Worm (Caenorhabditis elegans) whole organism, young adult: ENCODE results near the gene nfm-1.
A peak's percentile ranks its signal among the peaks of the same experiment; 100 is the strongest.
"Not testable (repeated sequence)": the region's sequence is repeated elsewhere in the genome, so short reads cannot be mapped to it uniquely, and the experiment has no call there.

ENCODE experiments used
- B0019.2 ChIP-seq: fragments of 200-800 bp; sonication (Bioruptor generic); conservative IDR thresholded peaks from 2 replicates; pipeline ENCODE4 v1.3.6; 2022; ENCODE audit warnings: missing genetic modification reagents, missing genetic modification characterization, missing compliant biosample characterization
- B0035.1 ChIP-seq: sonication (generic microtip); optimal IDR thresholded peaks from 2 replicates; lab custom pipeline; 2016; ENCODE audit warnings: missing genetic modification characterization, mild to moderate bottlenecking, missing compliant biosample characterization, missing genotype, missing genetic modification reagents
- B0261.1 ChIP-seq: sonication (generic microtip); optimal IDR thresholded peaks from 2 replicates; lab custom pipeline; 2016; ENCODE audit warnings: mild to moderate bottlenecking, missing genetic modification characterization, moderate library complexity, missing compliant biosample characterization
- B0336.3 ChIP-seq: fragments of 200-800 bp; sonication (Bioruptor generic); IDR thresholded peaks from 2 replicates; pipeline ENCODE4 v1.3.6; 2022; ENCODE audit warnings: missing genetic modification characterization, missing compliant biosample characterization
- F22D6.2 ChIP-seq: sonication (generic microtip); optimal IDR thresholded peaks from 2 replicates; lab custom pipeline; 2016; ENCODE audit warnings: mild to moderate bottlenecking, missing genetic modification characterization, missing compliant biosample characterization
- F52B5.7 ChIP-seq: sonication (generic microtip); optimal IDR thresholded peaks from 2 replicates; lab custom pipeline; 2016; ENCODE audit warnings: mild to moderate bottlenecking, missing genetic modification characterization, missing compliant biosample characterization
- Y53G8AR.9 ChIP-seq: fragments of 200-800 bp; sonication (Bioruptor generic); conservative IDR thresholded peaks from 2 replicates; pipeline ENCODE4 v1.3.6; 2022; ENCODE audit warnings: missing genetic modification reagents, missing genetic modification characterization, missing compliant biosample characterization
- Y79H2A.3 ChIP-seq: fragments of 200-800 bp; sonication (Bioruptor generic); conservative IDR thresholded peaks from 2 replicates; pipeline ENCODE4 v1.3.6; 2022; ENCODE audit warnings: missing genetic modification reagents, missing genetic modification characterization, missing compliant biosample characterization
- Y95B8A.8 ChIP-seq: fragments of 200-800 bp; sonication (Bioruptor generic); IDR thresholded peaks from 2 replicates; pipeline ENCODE4 v1.3.6; 2022; ENCODE audit warnings: missing genetic modification reagents, missing genetic modification characterization, missing compliant biosample characterization
- ZK185.1 ChIP-seq: sonication (generic microtip); optimal IDR thresholded peaks from 2 replicates; lab custom pipeline; 2016; ENCODE audit warnings: mild to moderate bottlenecking, missing genetic modification characterization, missing compliant biosample characterization; ENCODE audit not compliant: poor library complexity, severe bottlenecking
- akir-1 ChIP-seq: fragments of 200-800 bp; sonication (Bioruptor generic); optimal IDR thresholded peaks from 2 replicates; lab custom pipeline; 2018; ENCODE audit warnings: mild to moderate bottlenecking, missing genetic modification characterization, moderate library complexity, missing compliant biosample characterization
- ama-1 ChIP-seq, 3 experiments: fragments of 150-350 bp in 1 of 3; sonication (generic microtip) in 2 of 3; optimal IDR thresholded peaks; 2 replicates each; lab custom pipeline; 2014 to 2018; ENCODE audit warnings: missing biosample characterization in 2 of 3, missing genetic modification characterization in 2 of 3, missing genetic modification reagents in 2 of 3
- aptf-3 ChIP-seq: fragments of 200-800 bp; sonication (Bioruptor generic); IDR thresholded peaks from 2 replicates; pipeline ENCODE4 v1.3.6; 2022; ENCODE audit warnings: missing genetic modification characterization, missing compliant biosample characterization
- atf-7 ChIP-seq: sonication (generic microtip); optimal IDR thresholded peaks from 2 replicates; lab custom pipeline; 2017; ENCODE audit warnings: mild to moderate bottlenecking, missing genetic modification characterization, missing compliant biosample characterization
- athp-1 ChIP-seq: sonication (generic microtip); optimal IDR thresholded peaks from 2 replicates; lab custom pipeline; 2017; ENCODE audit warnings: mild to moderate bottlenecking, missing genetic modification characterization, missing compliant biosample characterization
- attf-3 ChIP-seq: fragments of 200-800 bp; sonication (Bioruptor generic); conservative IDR thresholded peaks from 2 replicates; pipeline ENCODE4 v1.3.6; 2022; ENCODE audit warnings: missing genetic modification reagents, missing genetic modification characterization, missing compliant biosample characterization
- attf-5 ChIP-seq: fragments of 200-800 bp; sonication (Bioruptor generic); optimal IDR thresholded peaks from 2 replicates; lab custom pipeline; 2018; ENCODE audit warnings: mild to moderate bottlenecking, missing genetic modification characterization, missing compliant biosample characterization
- bed-2 ChIP-seq: fragments of 200-800 bp; sonication (Bioruptor generic); IDR thresholded peaks from 2 replicates; pipeline ENCODE4 v1.3.6; 2022; ENCODE audit warnings: missing genetic modification reagents, missing genetic modification characterization, missing compliant biosample characterization
- cebp-1 ChIP-seq, 2 experiments: fragments of 200-800 bp in 1 of 2; sonication (Bioruptor generic) in 1 of 2; sonication (generic microtip) in 1 of 2; IDR thresholded peaks in 1 of 2; optimal IDR thresholded peaks in 1 of 2; 2 replicates each; pipeline versions ENCODE4 v1.3.6 to Lab custom; 2017 to 2022; ENCODE audit warnings: missing compliant biosample characterization in 2 of 2, missing genetic modification characterization in 2 of 2, mild to moderate bottlenecking in 1 of 2, missing genetic modification reagents in 1 of 2, moderate library complexity in 1 of 2
- ceh-27 ChIP-seq: fragments of 200-800 bp; sonication (Bioruptor generic); optimal IDR thresholded peaks from 2 replicates; lab custom pipeline; 2018; ENCODE audit warnings: mild to moderate bottlenecking, missing genetic modification characterization, moderate library complexity, missing compliant biosample characterization
- ceh-40 ChIP-seq: fragments of 200-800 bp; sonication (Bioruptor generic); IDR thresholded peaks from 2 replicates; pipeline ENCODE4 v1.3.6; 2022; ENCODE audit warnings: missing genetic modification characterization, missing compliant biosample characterization
- dox-1 ChIP-seq: fragments of 200-800 bp; sonication (Bioruptor generic); IDR thresholded peaks from 2 replicates; pipeline ENCODE4 v1.3.6; 2022; ENCODE audit warnings: missing genetic modification reagents, missing genetic modification characterization, missing compliant biosample characterization
- dpff-1 ChIP-seq: sonication (generic microtip); optimal IDR thresholded peaks from 2 replicates; lab custom pipeline; 2017; ENCODE audit warnings: mild to moderate bottlenecking, missing genetic modification characterization, missing compliant biosample characterization
- dpl-1 ChIP-seq: fragments of 150-350 bp; optimal IDR thresholded peaks from 2 replicates; lab custom pipeline; 2014; ENCODE audit warnings: missing biosample characterization, missing genetic modification reagents, missing genetic modification characterization
- egl-18 ChIP-seq: fragments of 200-800 bp; sonication (Bioruptor generic); IDR thresholded peaks from 2 replicates; pipeline ENCODE4 v1.3.6; 2022; ENCODE audit warnings: missing genetic modification reagents, missing genetic modification characterization, missing compliant biosample characterization
- ets-4 ChIP-seq: fragments of 200-800 bp; sonication (Bioruptor generic); optimal IDR thresholded peaks from 2 replicates; lab custom pipeline; 2018; ENCODE audit warnings: mild to moderate bottlenecking, missing genetic modification characterization, missing compliant biosample characterization
- hlh-26 ChIP-seq: fragments of 200-800 bp; sonication (Bioruptor generic); conservative IDR thresholded peaks from 2 replicates; pipeline ENCODE4 v1.3.6; 2022; ENCODE audit warnings: missing genetic modification reagents, missing genetic modification characterization, missing compliant biosample characterization
- hmg-20 ChIP-seq: fragments of 200-800 bp; sonication (Bioruptor generic); IDR thresholded peaks from 2 replicates; pipeline ENCODE4 v1.3.6; 2022; ENCODE audit warnings: missing genetic modification reagents, missing genetic modification characterization, missing compliant biosample characterization
- lag-1 ChIP-seq: fragments of 200-800 bp; sonication (Bioruptor generic); IDR thresholded peaks from 2 replicates; pipeline ENCODE4 v1.3.6; 2022; ENCODE audit warnings: missing genetic modification reagents, missing genetic modification characterization, missing compliant biosample characterization
- let-607 ChIP-seq, 2 experiments: fragments of 200-800 bp in 1 of 2; sonication (Bioruptor generic) in 1 of 2; sonication (generic microtip) in 1 of 2; optimal IDR thresholded peaks; 2 replicates each; lab custom pipeline; 2016 to 2018; ENCODE audit warnings: mild to moderate bottlenecking in 2 of 2, missing compliant biosample characterization in 2 of 2, missing genetic modification characterization in 2 of 2, moderate library complexity in 2 of 2, missing genotype in 1 of 2
- lin-26 ChIP-seq: fragments of 200-800 bp; sonication (Bioruptor generic); IDR thresholded peaks from 2 replicates; pipeline ENCODE4 v1.3.6; 2022; ENCODE audit warnings: missing genetic modification reagents, missing genetic modification characterization, missing compliant biosample characterization
- lin-35 ChIP-seq, 3 experiments: fragments of 150-350 bp in 2 of 3; sonication (generic microtip) in 1 of 3; optimal IDR thresholded peaks; 2 replicates each; lab custom pipeline; 2014 to 2018; ENCODE audit warnings: missing biosample characterization in 3 of 3, missing genetic modification characterization in 3 of 3, missing genetic modification reagents in 3 of 3
- nfyb-1 ChIP-seq: fragments of 200-800 bp; sonication (Bioruptor generic); IDR thresholded peaks from 2 replicates; pipeline ENCODE4 v1.3.6; 2022; ENCODE audit warnings: missing genetic modification reagents, missing genetic modification characterization, missing compliant biosample characterization
- nhr-80 ChIP-seq: sonication (generic microtip); optimal IDR thresholded peaks from 2 replicates; lab custom pipeline; 2016; ENCODE audit warnings: missing genetic modification characterization, missing compliant biosample characterization
- nhr-90 ChIP-seq: sonication (generic microtip); optimal IDR thresholded peaks from 2 replicates; lab custom pipeline; 2016; ENCODE audit warnings: missing genotype, mild to moderate bottlenecking, missing genetic modification characterization, missing compliant biosample characterization
- pbrm-1 ChIP-seq: fragments of 200-800 bp; sonication (Bioruptor generic); IDR thresholded peaks from 2 replicates; pipeline ENCODE4 v1.3.6; 2022; ENCODE audit warnings: missing genetic modification reagents, missing genetic modification characterization, missing compliant biosample characterization
- repo-1 ChIP-seq: sonication (generic microtip); optimal IDR thresholded peaks from 2 replicates; lab custom pipeline; 2017; ENCODE audit warnings: mild to moderate bottlenecking, missing genetic modification characterization, missing compliant biosample characterization
- snpc-4 ChIP-seq, 5 experiments: fragments of 150-350 bp in 1 of 5; sonication (generic microtip) in 4 of 5; optimal IDR thresholded peaks; 2 replicates each; lab custom pipeline; 2014 to 2018; ENCODE audit warnings: missing genetic modification characterization in 5 of 5, missing biosample characterization in 3 of 5, antibody characterized with exemption in 2 of 5, mild to moderate bottlenecking in 2 of 5, missing compliant biosample characterization in 2 of 5, missing genotype in 2 of 5, moderate library complexity in 2 of 5, missing genetic modification reagents in 1 of 5
- tbp1 ChIP-seq: fragments of 200-800 bp; sonication (Bioruptor generic); optimal IDR thresholded peaks from 2 replicates; lab custom pipeline; 2018; ENCODE audit warnings: mild to moderate bottlenecking, missing genetic modification characterization, missing compliant biosample characterization
- tbx-9 ChIP-seq: sonication (generic microtip); optimal IDR thresholded peaks from 2 replicates; lab custom pipeline; 2016; ENCODE audit warnings: borderline replicate concordance, missing genetic modification characterization, inconsistent platforms, missing compliant biosample characterization
- unc-62 ChIP-seq: fragments of 150-350 bp; optimal IDR thresholded peaks from 2 replicates; lab custom pipeline; 2014; ENCODE audit warnings: missing biosample characterization, missing genetic modification reagents, missing genetic modification characterization
- ztf-18 ChIP-seq: sonication (generic microtip); optimal IDR thresholded peaks from 2 replicates; lab custom pipeline; 2016; ENCODE audit warnings: missing genotype, mild to moderate bottlenecking, missing genetic modification characterization, missing compliant biosample characterization
- ztf-28 ChIP-seq: fragments of 200-800 bp; sonication (Bioruptor generic); IDR thresholded peaks from 2 replicates; pipeline ENCODE4 v1.3.6; 2022; ENCODE audit warnings: missing genetic modification reagents, missing genetic modification characterization, missing compliant biosample characterization

Gene nfm-1

ce11 chrIII:6180294-6180693, 21.0 kb downstream of the nfm-1 start:
- TF ChIP-seq hmg-20, result no peak
- no peak for TF ChIP-seq ZK185.1 (tag; lab: Kevin White, UChicago)
- no peak for TF ChIP-seq Y79H2A.3 (GFP tag; lab: Robert Waterston, UW)
- TF ChIP-seq nhr-90, result no peak
- TF ChIP-seq nhr-80 (tag; lab: Kevin White, UChicago), result peak; percentile 83
- TF ChIP-seq egl-18 (GFP tag; lab: Robert Waterston, UW), result no peak
- no peak for TF ChIP-seq B0019.2 (GFP tag; lab: Robert Waterston, UW)
- no peak for TF ChIP-seq akir-1 (GFP tag; lab: Kevin White, UChicago)
- TF ChIP-seq athp-1 (tag; lab: Kevin White, UChicago), result no peak
- no peak for TF ChIP-seq let-607 (tag; optimal IDR thresholded peaks at IDR 0.05; lab: Kevin White, UChicago)
- peak; percentile 51 for TF ChIP-seq ets-4 (GFP tag; lab: Kevin White, UChicago)
- no peak for TF ChIP-seq F52B5.7 (tag; lab: Kevin White, UChicago)

DNA sequence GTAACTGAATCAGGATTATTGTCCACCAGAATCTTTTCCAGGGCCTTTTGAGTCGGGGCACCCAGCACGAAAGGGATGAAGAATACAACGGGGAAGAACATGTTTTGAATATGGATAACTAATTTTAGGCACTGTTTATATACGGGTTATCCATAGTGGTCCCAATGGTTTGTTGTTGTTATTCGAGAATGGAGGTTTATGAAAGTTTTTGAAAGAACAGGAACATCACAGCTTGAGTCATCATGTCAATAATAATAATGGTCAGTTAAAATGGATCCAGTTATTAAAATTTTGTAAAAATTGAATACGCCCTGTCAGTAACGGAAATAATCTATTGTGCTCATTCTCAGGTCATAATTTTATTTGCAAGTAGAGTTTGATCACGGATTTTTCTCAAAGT, 23.9 kb downstream of the nfm-1 start, which contains the start of gene nas-28:
Gene nas-28, minus strand, starts transcription at position 101 of the 400 bp plus-strand sequence.
- TF ChIP-seq hlh-26 (no peak), repo-1 (tag; lab: Kevin White, UChicago) (no peak), ceh-40 (GFP tag; lab: Robert Waterston, UW) (no peak), atf-7 (no peak), B0035.1 (tag; lab: Kevin White, UChicago) (no peak), athp-1 (tag; lab: Kevin White, UChicago) (no peak), pbrm-1 (GFP tag; lab: Robert Waterston, UW) (no peak), unc-62 (no peak), bed-2 (GFP tag; lab: Robert Waterston, UW) (no peak), aptf-3 (GFP tag; lab: Robert Waterston, UW) (no peak), Y95B8A.8 (GFP tag; lab: Robert Waterston, UW) (no peak), ztf-28 (no peak), F22D6.2 (no peak), lin-26 (GFP tag; lab: Robert Waterston, UW) (no peak), snpc-4 (GFP tag; optimal IDR thresholded peaks at IDR 0.05; lab: Kevin White, UChicago) (no peak), snpc-4 (tag; optimal IDR thresholded peaks at IDR 0.05; lab: Kevin White, UChicago) (no peak), dox-1 (GFP tag; lab: Robert Waterston, UW) (no peak), ztf-18 (no peak)

DNA sequence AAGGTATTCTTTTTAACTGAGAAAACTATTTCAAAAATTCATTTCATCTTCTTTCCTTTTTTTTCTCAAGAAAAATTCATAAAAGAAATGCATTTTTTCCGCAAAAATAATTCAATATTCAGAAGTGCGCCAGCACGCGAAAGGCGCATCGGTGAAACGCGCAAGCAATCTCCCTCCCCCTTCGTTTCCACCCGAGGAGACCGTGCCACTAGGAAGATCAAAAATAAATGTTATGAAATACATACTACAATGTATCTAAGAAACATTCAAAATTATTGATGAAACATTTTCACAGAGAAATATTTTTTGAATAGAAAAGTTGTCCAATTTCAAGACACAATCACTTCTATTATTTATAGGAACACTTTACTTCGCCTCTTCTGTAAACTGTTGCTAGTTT, 28.8 kb downstream of the nfm-1 start:
- peak; percentile 68 for TF ChIP-seq cebp-1 (GFP tag; IDR thresholded peaks at IDR 0.05; lab: Robert Waterston, UW)
- TF ChIP-seq cebp-1 (tag; optimal IDR thresholded peaks at IDR 0.05; lab: Kevin White, UChicago), result not testable (repeated sequence)
- peak; percentile 76 for TF ChIP-seq ztf-18

ce11 chrIII:6190810-6191209, 31.6 kb downstream of the nfm-1 start, which contains the start of gene C23G10.5:
Gene C23G10.5, plus strand, starts transcription at chrIII:6191110.
- TF ChIP-seq dpl-1, result no peak
- TF ChIP-seq ceh-27 (GFP tag; lab: Kevin White, UChicago), result no peak
- no peak for TF ChIP-seq repo-1 (tag; lab: Kevin White, UChicago)
- TF ChIP-seq dpff-1 (tag; lab: Kevin White, UChicago), result no peak
- no peak for TF ChIP-seq Y53G8AR.9 (GFP tag; lab: Robert Waterston, UW)
- no peak for TF ChIP-seq akir-1 (GFP tag; lab: Kevin White, UChicago)
- TF ChIP-seq attf-5 (GFP tag; lab: Kevin White, UChicago), result no peak
- no peak for TF ChIP-seq tbp1
- TF ChIP-seq cebp-1 (GFP tag; IDR thresholded peaks at IDR 0.05; lab: Robert Waterston, UW), result no peak
- no peak for TF ChIP-seq cebp-1 (tag; optimal IDR thresholded peaks at IDR 0.05; lab: Kevin White, UChicago)
- TF ChIP-seq lag-1, result no peak
- no peak for TF ChIP-seq B0261.1 (tag; lab: Kevin White, UChicago)
- no peak for TF ChIP-seq nfyb-1
- no peak for TF ChIP-seq tbx-9
- TF ChIP-seq B0336.3 (GFP tag; lab: Robert Waterston, UW), result no peak
- no peak for TF ChIP-seq ceh-40 (GFP tag; lab: Robert Waterston, UW)
- no peak for TF ChIP-seq lin-35 (GFP tag; optimal IDR thresholded peaks at IDR 0.05; lab: Kevin White, UChicago)
- no peak for TF ChIP-seq ama-1 (optimal IDR thresholded peaks at IDR 0.05; lab: Kevin White, UChicago)
- no peak for TF ChIP-seq ama-1 (GFP tag; optimal IDR thresholded peaks at IDR 0.05; lab: Kevin White, UChicago)
- no peak for TF ChIP-seq hmg-20
- no peak for TF ChIP-seq attf-3
